Fruit fly (Drosophila melanogaster): Measurements from ENCODE around the gene CG34316.

Gene CG34316

dm6 chr3R:15213362-15213989, 16.9 kb upstream of the CG34316 start, which contains the start of the genes CG6654 and CG4210 (continued):
- no peak for TF ChIP-seq CG17328 (GFP tag; IDR thresholded peaks at IDR 0.05)
- peak; percentile 77 for TF ChIP-seq CG34224 (GFP tag; IDR thresholded peaks at IDR 0.05; ENCODE audit: partially characterized antibody)
- peak; percentile 6 for TF ChIP-seq CG8924 (tag; optimal IDR thresholded peaks at IDR 0.05)
- no peak for TF ChIP-seq salm (tag; optimal IDR thresholded peaks at IDR 0.05)
- no peak for TF ChIP-seq CG32767 (GFP tag; IDR thresholded peaks at IDR 0.05)
- peak; percentile 59 for TF ChIP-seq trem (tag; optimal IDR thresholded peaks at IDR 0.05)
- no peak for TF ChIP-seq gcm (GFP tag; optimal IDR thresholded peaks at IDR 0.05)
- TF ChIP-seq CG3838 (GFP tag; optimal IDR thresholded peaks at IDR 0.05), result no peak
- TF ChIP-seq luna (GFP tag; optimal IDR thresholded peaks at IDR 0.05), result no peak
- TF ChIP-seq gem (tag; optimal IDR thresholded peaks at IDR 0.05), result no peak
- TF ChIP-seq tap (tag; optimal IDR thresholded peaks at IDR 0.05), result no peak
- no peak for TF ChIP-seq Dip3 (GFP tag; optimal IDR thresholded peaks at IDR 0.05)
- TF ChIP-seq CG15011 (GFP tag; optimal IDR thresholded peaks at IDR 0.05), result no peak
- TF ChIP-seq slou (GFP tag; optimal IDR thresholded peaks at IDR 0.05), result no peak
- peak; percentile 20 for TF ChIP-seq CG15514 (GFP tag; optimal IDR thresholded peaks at IDR 0.05)
- peak; percentile 56 for TF ChIP-seq CG15696 (tag; optimal IDR thresholded peaks at IDR 0.05)
- no peak for TF ChIP-seq CG6175 (GFP tag; IDR thresholded peaks at IDR 0.05)
- TF ChIP-seq Fer1 (GFP tag; optimal IDR thresholded peaks at IDR 0.05), result peak; percentile 30
- TF ChIP-seq Mes4 (GFP tag; optimal IDR thresholded peaks at IDR 0.05), result no peak
- TF ChIP-seq zfh2 (GFP tag; optimal IDR thresholded peaks at IDR 0.05), result no peak
- peak; percentile 36 for TF ChIP-seq grau (tag; optimal IDR thresholded peaks at IDR 0.05)
- no peak for TF ChIP-seq CG6854 (GFP tag; optimal IDR thresholded peaks at IDR 0.05)
- no peak for TF ChIP-seq Neu2 (GFP tag; optimal IDR thresholded peaks at IDR 0.05; ENCODE audit: borderline replicate concordance)
- no peak for TF ChIP-seq CG8359 (GFP tag; optimal IDR thresholded peaks at IDR 0.05; ENCODE audit: borderline replicate concordance)
- TF ChIP-seq BEAF-32 (GFP tag; optimal IDR thresholded peaks at IDR 0.05), result peak; percentile 78
- TF ChIP-seq CG10267 (tag; optimal IDR thresholded peaks at IDR 0.05), result peak; percentile 58
- no peak for TF ChIP-seq CG9609 (GFP tag; optimal IDR thresholded peaks at IDR 0.05)
- no peak for TF ChIP-seq H2.0 (GFP tag; IDR thresholded peaks at IDR 0.05)
- no peak for TF ChIP-seq CG6254 (GFP tag; optimal IDR thresholded peaks at IDR 0.05)
- no peak for TF ChIP-seq HLH54F (GFP tag; optimal IDR thresholded peaks at IDR 0.05)
- TF ChIP-seq pho (GFP tag; optimal IDR thresholded peaks at IDR 0.05), result no peak
- no peak for TF ChIP-seq Dek (tag; optimal IDR thresholded peaks at IDR 0.05)
- no peak for TF ChIP-seq CG32772 (GFP tag; IDR thresholded peaks at IDR 0.05)
- TF ChIP-seq NK7.1 (GFP tag; optimal IDR thresholded peaks at IDR 0.05), result no peak
- peak; percentile 33 for TF ChIP-seq gro (GFP tag; optimal IDR thresholded peaks at IDR 0.05)
- peak; percentile 20 for TF ChIP-seq CG15479 (GFP tag; optimal IDR thresholded peaks at IDR 0.05)
- TF ChIP-seq Blimp-1 (GFP tag; optimal IDR thresholded peaks at IDR 0.05), result no peak
- TF ChIP-seq CG13287 (GFP tag; IDR thresholded peaks at IDR 0.05; ENCODE audit: partially characterized antibody), result peak; percentile 83
- TF ChIP-seq lola (GFP tag; optimal IDR thresholded peaks at IDR 0.05), result peak in 1 of 3 experiments; percentile 23
- TF ChIP-seq CG32532 (GFP tag; IDR thresholded peaks at IDR 0.05), result peak; percentile 10; the same call in 1 of the 2 replicates
- peak in 1 of 2 experiments; percentile 31 for TF ChIP-seq crp (GFP tag; optimal IDR thresholded peaks at IDR 0.05)
- peak; percentile 4 for TF ChIP-seq CG17385 (GFP tag; optimal IDR thresholded peaks at IDR 0.05)
- no peak for TF ChIP-seq da (GFP tag; optimal IDR thresholded peaks at IDR 0.05)
- TF ChIP-seq hb (GFP tag; IDR thresholded peaks at IDR 0.05; ENCODE audit: partially characterized antibody), result no peak
- peak; percentile 32 for TF ChIP-seq YL-1 (GFP tag; optimal IDR thresholded peaks at IDR 0.05)
- TF ChIP-seq Pdp1 (GFP tag; optimal IDR thresholded peaks at IDR 0.05), result peak in 1 of 2 experiments; percentile 63
- TF ChIP-seq Lhr (GFP tag; optimal IDR thresholded peaks at IDR 0.05), result no peak
- no peak for TF ChIP-seq CG4282 (GFP tag; optimal IDR thresholded peaks at IDR 0.05)

All from whole organism, embryonic.